Fruit fly (Drosophila melanogaster) whole organism, embryonic: ENCODE measurements around the gene CG7985.

Experiments used
- Bdp1 ChIP-seq: fragments of 200-800 bp; sonication (Bioruptor generic); optimal IDR thresholded peaks from 3 replicates; lab custom pipeline; 2016; ENCODE audit warnings: missing biosample characterization, missing genetic modification characterization
- CG12942 ChIP-seq: fragments of 200-800 bp; sonication (Bioruptor generic); optimal IDR thresholded peaks from 3 replicates; lab custom pipeline; 2016; ENCODE audit warnings: missing biosample characterization, missing genetic modification characterization
- CG15479 ChIP-seq: fragments of 200-800 bp; sonication (Bioruptor generic); optimal IDR thresholded peaks from 3 replicates; lab custom pipeline; 2019; ENCODE audit warnings: missing biosample characterization, mild to moderate bottlenecking, missing genetic modification characterization, moderate library complexity
- CG17802 ChIP-seq: fragments of 200-800 bp; sonication (Bioruptor generic); optimal IDR thresholded peaks from 2 replicates; lab custom pipeline; 2018; ENCODE audit warnings: missing biosample characterization, mild to moderate bottlenecking, missing genetic modification characterization, moderate library complexity
- CG3065 ChIP-seq: fragments of 200-800 bp; sonication (Bioruptor generic); optimal IDR thresholded peaks from 2 replicates; lab custom pipeline; 2016; ENCODE audit warnings: missing biosample characterization, missing genetic modification characterization
- CG34224 ChIP-seq: fragments of 200-800 bp; sonication (Bioruptor generic); IDR thresholded peaks from 3 replicates; pipeline ENCODE4 v1.3.6; 2022; ENCODE audit warnings: missing biosample characterization, missing genetic modification characterization; ENCODE audit not compliant: partially characterized antibody
- CG4282 ChIP-seq: fragments of 200-800 bp; sonication (Bioruptor generic); optimal IDR thresholded peaks from 2 replicates; lab custom pipeline; 2016; ENCODE audit warnings: missing biosample characterization, missing genetic modification characterization
- CG4424 ChIP-seq: fragments of 200-800 bp; sonication (Bioruptor generic); optimal IDR thresholded peaks from 3 replicates; lab custom pipeline; 2016; ENCODE audit warnings: missing biosample characterization, missing genetic modification characterization
- CG4820 ChIP-seq: fragments of 200-800 bp; sonication (Bioruptor generic); optimal IDR thresholded peaks from 3 replicates; lab custom pipeline; 2016; ENCODE audit warnings: missing biosample characterization, missing genetic modification characterization
- CG5180 ChIP-seq: fragments of 200-800 bp; sonication (Bioruptor generic); optimal IDR thresholded peaks from 3 replicates; lab custom pipeline; 2017; ENCODE audit warnings: missing biosample characterization, missing genetic modification characterization, mild to moderate bottlenecking, moderate library complexity, missing genetic modification reagents
- CG6683 ChIP-seq: fragments of 200-800 bp; sonication (Bioruptor generic); optimal IDR thresholded peaks from 2 replicates; lab custom pipeline; 2017; ENCODE audit warnings: missing biosample characterization, mild to moderate bottlenecking, missing genetic modification characterization, missing genetic modification reagents
- CG7928 ChIP-seq: fragments of 200-800 bp; sonication (Bioruptor generic); optimal IDR thresholded peaks from 2 replicates; lab custom pipeline; 2017; ENCODE audit warnings: missing biosample characterization, mild to moderate bottlenecking, missing genetic modification characterization
- CG7963 ChIP-seq: fragments of 200-800 bp; sonication (Bioruptor generic); IDR thresholded peaks from 3 replicates; pipeline ENCODE4 v1.3.6; 2022; ENCODE audit warnings: missing biosample characterization, missing genetic modification characterization; ENCODE audit not compliant: partially characterized antibody
- CG8478 ChIP-seq: fragments of >200 bp; optimal IDR thresholded peaks from 2 replicates; lab custom pipeline; 2018
- CG9727 ChIP-seq: fragments of 200-800 bp; sonication (Bioruptor generic); optimal IDR thresholded peaks from 3 replicates; lab custom pipeline; 2017; ENCODE audit warnings: missing biosample characterization, mild to moderate bottlenecking, missing genetic modification characterization
- CG9797 ChIP-seq: fragments of 200-800 bp; sonication (Bioruptor generic); optimal IDR thresholded peaks from 3 replicates; lab custom pipeline; 2018; ENCODE audit warnings: missing biosample characterization, mild to moderate bottlenecking, missing genetic modification characterization
- CG9817 ChIP-seq: fragments of 200-800 bp; sonication (Bioruptor generic); optimal IDR thresholded peaks from 2 replicates; lab custom pipeline; 2018; ENCODE audit warnings: missing biosample characterization, mild to moderate bottlenecking, missing genetic modification characterization, moderate library complexity
- D ChIP-seq, 2 experiments: fragments of 200-800 bp in 1 of 2; fragments of >200 bp in 1 of 2; sonication (Bioruptor generic) in 1 of 2; optimal IDR thresholded peaks; 2 replicates in 1 of 2; 3 replicates in 1 of 2; lab custom pipeline; 2017; ENCODE audit warnings: mild to moderate bottlenecking in 1 of 2, missing biosample characterization in 1 of 2, missing genetic modification characterization in 1 of 2, missing genetic modification reagents in 1 of 2
- Dip2 ChIP-seq: fragments of 200-800 bp; sonication (Bioruptor generic); IDR thresholded peaks from 2 replicates; pipeline ENCODE4 v1.3.6; 2022; ENCODE audit warnings: missing biosample characterization, missing genetic modification characterization
- HLH4C ChIP-seq: fragments of 200-800 bp; sonication (Bioruptor generic); IDR thresholded peaks from 3 replicates; pipeline ENCODE4 v1.3.6; 2022; ENCODE audit warnings: missing biosample characterization, missing genetic modification characterization; ENCODE audit not compliant: partially characterized antibody
- Hey ChIP-seq: fragments of 200-800 bp; sonication (Bioruptor generic); optimal IDR thresholded peaks from 3 replicates; lab custom pipeline; 2018; ENCODE audit warnings: missing biosample characterization, mild to moderate bottlenecking, missing genetic modification characterization
- Hr78 ChIP-seq, 2 experiments: fragments of 200-800 bp in 1 of 2; fragments of >200 bp in 1 of 2; sonication (Bioruptor generic) in 1 of 2; optimal IDR thresholded peaks; 2 replicates each; lab custom pipeline; 2017 to 2019; ENCODE audit warnings: missing biosample characterization in 2 of 2, missing genetic modification characterization in 2 of 2, mild to moderate bottlenecking in 1 of 2, moderate library complexity in 1 of 2
- Max ChIP-seq: fragments of 200-800 bp; sonication (Bioruptor generic); optimal IDR thresholded peaks from 2 replicates; lab custom pipeline; 2016; ENCODE audit warnings: missing biosample characterization, mild to moderate bottlenecking, missing genetic modification characterization
- Mrtf ChIP-seq: fragments of 200-800 bp; sonication (Bioruptor generic); IDR thresholded peaks from 3 replicates; pipeline ENCODE4 v1.3.6; 2022; ENCODE audit warnings: missing biosample characterization, missing genetic modification characterization
- Myb ChIP-seq: fragments of 200-800 bp; sonication (Bioruptor generic); optimal IDR thresholded peaks from 2 replicates; lab custom pipeline; 2016; ENCODE audit warnings: missing biosample characterization, missing genetic modification characterization
- Scr ChIP-seq: fragments of 200-800 bp; sonication (Bioruptor generic); IDR thresholded peaks from 2 replicates; pipeline ENCODE4 v1.3.6; 2022; ENCODE audit warnings: missing biosample characterization, missing genetic modification characterization; ENCODE audit not compliant: partially characterized antibody
- Sry-β ChIP-seq: fragments of 200-800 bp; sonication (Bioruptor generic); optimal IDR thresholded peaks from 2 replicates; lab custom pipeline; 2018; ENCODE audit warnings: missing biosample characterization, mild to moderate bottlenecking, missing genetic modification characterization, moderate library complexity
- Ssrp ChIP-seq: fragments of 200-800 bp; sonication (Bioruptor generic); optimal IDR thresholded peaks from 2 replicates; lab custom pipeline; 2018; ENCODE audit warnings: missing biosample characterization, mild to moderate bottlenecking, missing genetic modification characterization, moderate library complexity
- abd-A ChIP-seq: fragments of 200-800 bp; sonication (Bioruptor generic); optimal IDR thresholded peaks from 3 replicates; lab custom pipeline; 2019; ENCODE audit warnings: missing biosample characterization, mild to moderate bottlenecking, missing genetic modification characterization, moderate library complexity
- az2 ChIP-seq: fragments of 200-800 bp; sonication (Bioruptor generic); optimal IDR thresholded peaks from 3 replicates; lab custom pipeline; 2016; ENCODE audit warnings: missing biosample characterization, missing genetic modification characterization
- ci ChIP-seq: fragments of 200-800 bp; sonication (Bioruptor generic); IDR thresholded peaks from 3 replicates; pipeline ENCODE4 v1.3.6; 2022; ENCODE audit warnings: missing biosample characterization, missing genetic modification characterization
- disco-r ChIP-seq: fragments of 200-800 bp; sonication (Bioruptor generic); optimal IDR thresholded peaks from 2 replicates; lab custom pipeline; 2016; ENCODE audit warnings: missing biosample characterization, missing genetic modification characterization
- dm ChIP-seq: fragments of 200-800 bp; sonication (Bioruptor generic); optimal IDR thresholded peaks from 3 replicates; lab custom pipeline; 2016; ENCODE audit warnings: missing biosample characterization, missing genetic modification characterization
- esg ChIP-seq: fragments of 200-800 bp; sonication (Bioruptor generic); conservative IDR thresholded peaks from 2 replicates; pipeline ENCODE4 v1.3.6; 2022; ENCODE audit warnings: missing biosample characterization, missing genetic modification characterization
- fru ChIP-seq: fragments of >200 bp; optimal IDR thresholded peaks from 2 replicates; lab custom pipeline; 2017
- ftz-f1 ChIP-seq: fragments of 200-800 bp; sonication (Bioruptor generic); optimal IDR thresholded peaks from 2 replicates; lab custom pipeline; 2016; ENCODE audit warnings: missing biosample characterization, missing genetic modification characterization
- gt ChIP-seq: fragments of 200-800 bp; sonication (Bioruptor generic); IDR thresholded peaks from 2 replicates; pipeline ENCODE4 v1.3.6; 2022; ENCODE audit warnings: missing biosample characterization, missing genetic modification characterization
- lov ChIP-seq, 2 experiments: fragments of 200-800 bp in 1 of 2; fragments of >200 bp in 1 of 2; sonication (Bioruptor generic) in 1 of 2; IDR thresholded peaks in 1 of 2; optimal IDR thresholded peaks in 1 of 2; 2 replicates in 1 of 2; 3 replicates in 1 of 2; pipeline versions ENCODE4 v1.3.6 to Lab custom; 2017 to 2022; ENCODE audit warnings: missing biosample characterization in 1 of 2, missing genetic modification characterization in 1 of 2
- nerfin-1 ChIP-seq: fragments of 200-800 bp; sonication (Bioruptor generic); optimal IDR thresholded peaks from 3 replicates; lab custom pipeline; 2019; ENCODE audit warnings: missing biosample characterization, mild to moderate bottlenecking, missing genetic modification characterization, moderate library complexity
- nom ChIP-seq: fragments of 200-800 bp; sonication (Bioruptor generic); optimal IDR thresholded peaks from 2 replicates; lab custom pipeline; 2017; ENCODE audit warnings: missing biosample characterization, missing genetic modification characterization, mild to moderate bottlenecking, moderate library complexity, missing genetic modification reagents
- pan ChIP-seq, 4 experiments: fragments of >200 bp in 3 of 4; fragments of 200-800 bp in 1 of 4; sonication (Bioruptor generic) in 1 of 4; optimal IDR thresholded peaks in 3 of 4; IDR thresholded peaks in 1 of 4; 2 replicates each; pipeline versions ENCODE4 v1.3.6 to Lab custom; 2017 to 2022; ENCODE audit warnings: missing biosample characterization in 2 of 4, missing genetic modification characterization in 2 of 4, mixed read lengths in 1 of 4
- pnt ChIP-seq: fragments of 200-800 bp; sonication (Bioruptor generic); optimal IDR thresholded peaks from 3 replicates; lab custom pipeline; 2016; ENCODE audit warnings: missing biosample characterization, missing genetic modification characterization
- schlank ChIP-seq: fragments of 200-800 bp; sonication (Bioruptor generic); optimal IDR thresholded peaks from 2 replicates; lab custom pipeline; 2018; ENCODE audit warnings: missing biosample characterization, mild to moderate bottlenecking, missing genetic modification characterization
- sens ChIP-seq: fragments of 200-800 bp; sonication (Bioruptor generic); peaks from one replicate; lab custom pipeline; 2016; ENCODE audit warnings: missing biosample characterization, missing genetic modification characterization
- slp2 ChIP-seq: fragments of 200-800 bp; sonication (Bioruptor generic); optimal IDR thresholded peaks from 2 replicates; lab custom pipeline; 2016; ENCODE audit warnings: missing biosample characterization, missing genetic modification characterization
- sna ChIP-seq: fragments of 200-800 bp; sonication (Bioruptor generic); IDR thresholded peaks from 2 replicates; pipeline ENCODE4 v1.3.6; 2022; ENCODE audit warnings: missing biosample characterization, missing genetic modification characterization; ENCODE audit not compliant: partially characterized antibody
- ssp ChIP-seq: fragments of 200-800 bp; sonication (Bioruptor generic); IDR thresholded peaks from 2 replicates; pipeline ENCODE4 v1.3.6; 2022; ENCODE audit warnings: missing biosample characterization, missing genetic modification characterization
- unc-4 ChIP-seq: fragments of 200-800 bp; sonication (Bioruptor generic); IDR thresholded peaks from 2 replicates; pipeline ENCODE4 v1.3.6; 2022; ENCODE audit warnings: missing biosample characterization, missing genetic modification characterization; ENCODE audit not compliant: partially characterized antibody
- zfh2 ChIP-seq: fragments of 200-800 bp; sonication (Bioruptor generic); optimal IDR thresholded peaks from 2 replicates; lab custom pipeline; 2016; ENCODE audit warnings: missing biosample characterization, missing genetic modification characterization

The CG7985 gene

dm6 chr3R:18255281-18255680, 55.6 kb downstream of the CG7985 start, which contains the start of the genes Ada2a, Polr2D, Tgs1 and moi (continued):
- no peak for TF ChIP-seq Mrtf (GFP tag; lab: Robert Waterston, UW)
- TF ChIP-seq fru (lab: Kevin White, UChicago), result no peak
- TF ChIP-seq CG4282, result no peak
- TF ChIP-seq CG9727 (GFP tag; lab: Kevin White, UChicago), result no peak
- peak; percentile 64 for TF ChIP-seq CG15479 (GFP tag; lab: Kevin White, UChicago)
- TF ChIP-seq unc-4 (GFP tag; lab: Robert Waterston, UW), result peak; percentile 75; the same call in 1 of the 2 replicates
- TF ChIP-seq nom (GFP tag; lab: Kevin White, UChicago), result no peak
- no peak for TF ChIP-seq Bdp1
- no peak for TF ChIP-seq disco-r
- TF ChIP-seq CG3065 (GFP tag; lab: Kevin White, UChicago), result no peak
- peak; percentile 80 for TF ChIP-seq ftz-f1 (GFP tag; lab: Kevin White, UChicago)
- no peak for TF ChIP-seq esg (GFP tag; lab: Robert Waterston, UW)
- peak; percentile 66; the same call in 2 of the 3 replicates for TF ChIP-seq HLH4C (GFP tag; lab: Robert Waterston, UW)
- TF ChIP-seq pan (optimal IDR thresholded peaks at IDR 0.05; lab: Kevin White, UChicago), result no peak
- TF ChIP-seq pan (GFP tag; optimal IDR thresholded peaks at IDR 0.05 in 1 of 2, IDR thresholded peaks at IDR 0.05 in 1 of 2), result no peak
- peak; percentile 85 for TF ChIP-seq CG34224
- no peak for TF ChIP-seq CG12942
- TF ChIP-seq az2 (GFP tag; lab: Kevin White, UChicago), result no peak
- no peak for TF ChIP-seq Dip2 (GFP tag; lab: Robert Waterston, UW)
- TF ChIP-seq pnt (GFP tag; lab: Kevin White, UChicago), result no peak
- TF ChIP-seq Hr78 (GFP tag; optimal IDR thresholded peaks at IDR 0.05; lab: Kevin White, UChicago), result no peak
- TF ChIP-seq CG8478 (lab: Kevin White, UChicago), result no peak
- no peak for TF ChIP-seq ci (GFP tag; lab: Robert Waterston, UW)
- no peak for TF ChIP-seq Sry-β (GFP tag; lab: Kevin White, UChicago)
- TF ChIP-seq Max (GFP tag; lab: Kevin White, UChicago), result no peak
- TF ChIP-seq abd-A (tag; lab: Kevin White, UChicago), result no peak
- no peak for TF ChIP-seq CG4424 (GFP tag; lab: Kevin White, UChicago)
- no peak for TF ChIP-seq CG6683 (GFP tag; lab: Kevin White, UChicago)
- no peak for TF ChIP-seq zfh2 (GFP tag; lab: Kevin White, UChicago)
- TF ChIP-seq schlank (tag; lab: Kevin White, UChicago), result no peak
- TF ChIP-seq dm (GFP tag; lab: Kevin White, UChicago), result peak; percentile 55
- no peak for TF ChIP-seq Hey
- no peak for TF ChIP-seq ssp
- no peak for TF ChIP-seq CG7928 (GFP tag; lab: Kevin White, UChicago)
- no peak for TF ChIP-seq nerfin-1
- no peak for TF ChIP-seq CG5180 (GFP tag; lab: Kevin White, UChicago)
- TF ChIP-seq slp2, result no peak
- TF ChIP-seq sens (GFP tag; lab: Kevin White, UChicago), result peak; percentile 18
- TF ChIP-seq Myb, result peak; percentile 35
- peak; percentile 78 for TF ChIP-seq CG9797 (GFP tag; lab: Kevin White, UChicago)
- TF ChIP-seq gt (GFP tag; lab: Robert Waterston, UW), result no peak
- TF ChIP-seq D (optimal IDR thresholded peaks at IDR 0.05; lab: Kevin White, UChicago), result no peak
- TF ChIP-seq D (GFP tag; optimal IDR thresholded peaks at IDR 0.05; lab: Kevin White, UChicago), result no peak
- peak; percentile 46; the same call in 2 of the 3 replicates for TF ChIP-seq CG7963 (GFP tag; lab: Robert Waterston, UW)
- no peak for TF ChIP-seq CG4820 (GFP tag; lab: Kevin White, UChicago)
- TF ChIP-seq CG17802 (tag; lab: Kevin White, UChicago), result no peak
- TF ChIP-seq Scr (GFP tag; lab: Robert Waterston, UW), result peak; percentile 79
- no peak for TF ChIP-seq CG9817 (tag; lab: Kevin White, UChicago)
- no peak for TF ChIP-seq lov (optimal IDR thresholded peaks at IDR 0.05; lab: Kevin White, UChicago)
- no peak for TF ChIP-seq lov (GFP tag; IDR thresholded peaks at IDR 0.05; lab: Robert Waterston, UW)
- peak; percentile 64 for TF ChIP-seq sna (GFP tag; lab: Robert Waterston, UW)
- no peak for TF ChIP-seq Ssrp
